Worm (Caenorhabditis elegans): ENCODE measurements around the gene C33G8.2.

DNA sequence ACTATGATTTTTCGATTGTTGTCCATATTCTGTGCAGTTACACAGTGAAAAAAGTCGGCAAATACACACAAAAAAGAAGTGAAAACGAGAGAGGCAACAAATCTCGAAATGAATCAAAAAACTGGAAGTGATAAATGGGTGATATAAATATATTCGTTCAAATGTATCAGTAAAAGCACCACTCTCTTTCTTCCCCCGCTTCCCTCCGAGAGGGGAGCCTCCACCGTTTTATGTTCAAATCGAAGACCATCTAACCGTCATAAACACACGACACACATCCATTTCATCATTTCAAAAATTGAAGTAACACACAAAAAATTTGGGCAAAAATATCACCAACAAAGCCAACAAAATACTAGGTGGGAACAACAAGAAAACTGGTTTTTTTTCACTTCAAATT is 17.5 kb downstream of the C33G8.2 start, which contains the start of gene F20A1.6:
- TF ChIP-seq ccch-3 (GFP tag; optimal IDR thresholded peaks at IDR 0.05) (no peak), lir-1 (GFP tag; conservative IDR thresholded peaks at IDR 0.05) (no peak), dpff-1 (tag; optimal IDR thresholded peaks at IDR 0.05) (no peak), madf-8 (GFP tag; conservative IDR thresholded peaks at IDR 0.05) (no peak), dox-1 (GFP tag; IDR thresholded peaks at IDR 0.05) (no peak), let-607 (tag; optimal IDR thresholded peaks at IDR 0.05) (no peak), lin-40 (tag; optimal IDR thresholded peaks at IDR 0.05) (no peak), hrde-1 (tag; optimal IDR thresholded peaks at IDR 0.05; ENCODE audit: borderline replicate concordance) (no peak), Y67H2A.10 (GFP tag; conservative IDR thresholded peaks at IDR 0.05) (no peak), madf-3 (GFP tag; IDR thresholded peaks at IDR 0.05) (no peak), ZK185.1 (tag; optimal IDR thresholded peaks at IDR 0.05; ENCODE audit: poor library complexity, severe bottlenecking) (no peak), ceh-40 (GFP tag; IDR thresholded peaks at IDR 0.05) (no peak), ztf-22 (GFP tag; optimal IDR thresholded peaks at IDR 0.05) (no peak)

All from whole organism, young adult.